Worm (Caenorhabditis elegans) whole organism, mixed stage, embryonic: Measurements from ENCODE around the gene F20B6.5.
A peak's percentile ranks its signal among the peaks of the same experiment; 100 is the strongest.
"Not testable (repeated sequence)": the region's sequence is repeated elsewhere in the genome, so short reads cannot be mapped to it uniquely, and the experiment has no call there.

Experiments
- M03D4.4 ChIP-seq: sonication (generic microtip); optimal IDR thresholded peaks from 2 replicates; lab custom pipeline; 2017; ENCODE audit warnings: mild to moderate bottlenecking, missing genetic modification characterization, missing compliant biosample characterization
- bed-3 ChIP-seq: fragments of 200-800 bp; sonication (Bioruptor generic); optimal IDR thresholded peaks from 3 replicates; lab custom pipeline; 2018; ENCODE audit warnings: mild to moderate bottlenecking, missing genetic modification characterization, moderate library complexity, missing compliant biosample characterization
- blmp-1 ChIP-seq: fragments of 150-350 bp; optimal IDR thresholded peaks from 2 replicates; lab custom pipeline; 2014; ENCODE audit warnings: missing biosample characterization, missing genetic modification characterization
- ceh-39 ChIP-seq: fragments of 150-350 bp; optimal IDR thresholded peaks from 2 replicates; lab custom pipeline; 2014; ENCODE audit warnings: missing biosample characterization, missing genetic modification characterization
- ceh-43 ChIP-seq: fragments of 200-800 bp; sonication (Bioruptor generic); optimal IDR thresholded peaks from 2 replicates; lab custom pipeline; 2018; ENCODE audit warnings: mild to moderate bottlenecking, missing genetic modification characterization, moderate library complexity, missing compliant biosample characterization
- ceh-83 ChIP-seq: fragments of 200-800 bp; sonication (Bioruptor generic); optimal IDR thresholded peaks from 2 replicates; lab custom pipeline; 2018; ENCODE audit warnings: mild to moderate bottlenecking, missing genetic modification characterization, missing compliant biosample characterization
- ces-1 ChIP-seq: fragments of 150-350 bp; optimal IDR thresholded peaks from 2 replicates; lab custom pipeline; 2014; ENCODE audit warnings: missing biosample characterization, missing genetic modification reagents, missing genetic modification characterization
- cnd-1 ChIP-seq: fragments of 200-800 bp; sonication (Bioruptor generic); optimal IDR thresholded peaks from 2 replicates; lab custom pipeline; 2018; ENCODE audit warnings: mild to moderate bottlenecking, missing genetic modification characterization, missing compliant biosample characterization
- drap-1 ChIP-seq: fragments of 200-800 bp; sonication (Bioruptor generic); optimal IDR thresholded peaks from 3 replicates; lab custom pipeline; 2018; ENCODE audit warnings: mild to moderate bottlenecking, missing genetic modification characterization, missing compliant biosample characterization
- elt-1 ChIP-seq: sonication (generic microtip); optimal IDR thresholded peaks from 2 replicates; lab custom pipeline; 2017; ENCODE audit warnings: missing genetic modification characterization, mild to moderate bottlenecking, missing compliant biosample characterization, antibody characterized with exemption, moderate library complexity, borderline replicate concordance; ENCODE audit not compliant: insufficient read depth
- elt-3 ChIP-seq: fragments of 150-350 bp; optimal IDR thresholded peaks from 2 replicates; lab custom pipeline; 2014; ENCODE audit warnings: missing biosample characterization, missing genetic modification characterization
- flh-1 ChIP-seq: fragments of 200-800 bp; sonication (Bioruptor generic); optimal IDR thresholded peaks from 2 replicates; lab custom pipeline; 2018; ENCODE audit warnings: mild to moderate bottlenecking, missing genetic modification characterization, moderate library complexity, missing compliant biosample characterization
- ham-2 ChIP-seq: fragments of 200-800 bp; sonication (Bioruptor generic); optimal IDR thresholded peaks from 2 replicates; lab custom pipeline; 2018; ENCODE audit warnings: mild to moderate bottlenecking, missing genetic modification characterization, missing compliant biosample characterization
- hlh-1 ChIP-seq: fragments of 150-350 bp; optimal IDR thresholded peaks from 2 replicates; lab custom pipeline; 2014; ENCODE audit warnings: missing biosample characterization, missing genetic modification reagents, missing genetic modification characterization
- lin-13 ChIP-seq: fragments of 150-350 bp; optimal IDR thresholded peaks from 2 replicates; lab custom pipeline; 2014; ENCODE audit warnings: missing biosample characterization, missing genetic modification characterization
- lin-32 ChIP-seq: fragments of 200-800 bp; sonication (Bioruptor generic); optimal IDR thresholded peaks from 2 replicates; lab custom pipeline; 2018; ENCODE audit warnings: mild to moderate bottlenecking, missing genetic modification characterization, missing compliant biosample characterization
- lsy-2 ChIP-seq: fragments of 150-350 bp; optimal IDR thresholded peaks from 2 replicates; lab custom pipeline; 2014; ENCODE audit warnings: missing biosample characterization, missing genetic modification characterization
- mab-5 ChIP-seq: fragments of 150-350 bp; optimal IDR thresholded peaks from 2 replicates; lab custom pipeline; 2014; ENCODE audit warnings: missing biosample characterization, missing genetic modification characterization
- mep-1 ChIP-seq: fragments of 150-350 bp; optimal IDR thresholded peaks from 2 replicates; lab custom pipeline; 2017; ENCODE audit warnings: missing biosample characterization, missing genetic modification reagents, missing genetic modification characterization, inconsistent platforms
- mls-2 ChIP-seq: sonication (generic microtip); optimal IDR thresholded peaks from 2 replicates; lab custom pipeline; 2016; ENCODE audit warnings: mild to moderate bottlenecking, missing genetic modification characterization, moderate library complexity, missing compliant biosample characterization
- nhr-12 ChIP-seq: fragments of 150-350 bp; optimal IDR thresholded peaks from 2 replicates; lab custom pipeline; 2014; ENCODE audit warnings: missing biosample characterization, missing genetic modification characterization
- nhr-2 ChIP-seq: fragments of 150-350 bp; optimal IDR thresholded peaks from 2 replicates; lab custom pipeline; 2014; ENCODE audit warnings: missing biosample characterization, missing genetic modification characterization
- nhr-237 ChIP-seq: fragments of 150-350 bp; optimal IDR thresholded peaks from 2 replicates; lab custom pipeline; 2014; ENCODE audit warnings: missing biosample characterization, missing genetic modification characterization
- nhr-28 ChIP-seq: fragments of 150-350 bp; optimal IDR thresholded peaks from 2 replicates; lab custom pipeline; 2014; ENCODE audit warnings: missing biosample characterization, missing genetic modification characterization
- nhr-76 ChIP-seq: sonication (generic microtip); optimal IDR thresholded peaks from 2 replicates; lab custom pipeline; 2017; ENCODE audit warnings: missing biosample characterization, missing genetic modification characterization
- pha-4 ChIP-seq: fragments of 150-350 bp; optimal IDR thresholded peaks from 2 replicates; lab custom pipeline; 2018; ENCODE audit warnings: missing biosample characterization, missing genetic modification reagents, missing genetic modification characterization
- sem-2 ChIP-seq: fragments of 200-800 bp; sonication (Bioruptor generic); optimal IDR thresholded peaks from 2 replicates; lab custom pipeline; 2018; ENCODE audit warnings: mild to moderate bottlenecking, missing genetic modification characterization, missing compliant biosample characterization
- snpc-4 ChIP-seq: fragments of 150-350 bp; optimal IDR thresholded peaks from 2 replicates; lab custom pipeline; 2014; ENCODE audit warnings: missing biosample characterization, missing genetic modification characterization
- sptf-1 ChIP-seq: sonication (generic microtip); optimal IDR thresholded peaks from 2 replicates; lab custom pipeline; 2017; ENCODE audit warnings: mild to moderate bottlenecking, missing genetic modification characterization, moderate library complexity, missing compliant biosample characterization
- tbx-8 ChIP-seq: fragments of 200-800 bp; sonication (Bioruptor generic); optimal IDR thresholded peaks from 2 replicates; lab custom pipeline; 2018; ENCODE audit warnings: mild to moderate bottlenecking, missing genetic modification characterization, moderate library complexity, missing compliant biosample characterization
- unc-120 ChIP-seq: sonication (generic microtip); optimal IDR thresholded peaks from 2 replicates; lab custom pipeline; 2017; ENCODE audit warnings: missing genetic modification characterization, missing compliant biosample characterization; ENCODE audit not compliant: poor library complexity, severe bottlenecking
- unc-39 ChIP-seq: fragments of 150-350 bp; optimal IDR thresholded peaks from 2 replicates; lab custom pipeline; 2014; ENCODE audit warnings: missing biosample characterization, missing genetic modification characterization
- unc-62 ChIP-seq: fragments of 150-350 bp; optimal IDR thresholded peaks from 2 replicates; lab custom pipeline; 2014; ENCODE audit warnings: missing biosample characterization, missing genetic modification reagents, missing genetic modification characterization
- zip-8 ChIP-seq: fragments of 150-350 bp; optimal IDR thresholded peaks from 2 replicates; lab custom pipeline; 2014; ENCODE audit warnings: missing biosample characterization, missing genetic modification characterization
- ztf-11 ChIP-seq: fragments of 150-350 bp; optimal IDR thresholded peaks from 2 replicates; lab custom pipeline; 2014; ENCODE audit warnings: missing biosample characterization, missing genetic modification characterization

The F20B6.5 gene

ce11 chrX:4209131-4209530, 9.4 kb upstream of the F20B6.5 start:
- TF ChIP-seq mls-2 (tag; lab: Kevin White, UChicago): peak; percentile 91
- peak; percentile 96 for TF ChIP-seq pha-4 (tag; lab: Kevin White, UChicago)
- peak; percentile 70 for TF ChIP-seq nhr-2 (tag; lab: Kevin White, UChicago)
- peak; percentile 99 for TF ChIP-seq ztf-11 (tag; lab: Kevin White, UChicago)
- peak; percentile 86 for TF ChIP-seq lin-13 (tag; lab: Kevin White, UChicago)
- TF ChIP-seq zip-8 (tag; lab: Kevin White, UChicago): no peak
- TF ChIP-seq mep-1 (tag; lab: Kevin White, UChicago): peak; percentile 98
- TF ChIP-seq blmp-1 (tag; lab: Kevin White, UChicago): peak; percentile 67
- TF ChIP-seq unc-120: peak; percentile 83
- TF ChIP-seq flh-1: no peak
- peak; percentile 94 for TF ChIP-seq hlh-1
- TF ChIP-seq lsy-2 (tag; lab: Kevin White, UChicago): peak; percentile 91
- peak; percentile 90 for TF ChIP-seq unc-62 (GFP tag; lab: Kevin White, UChicago)
- peak; percentile 89 for TF ChIP-seq unc-39 (tag; lab: Kevin White, UChicago)
- TF ChIP-seq nhr-237 (tag; lab: Kevin White, UChicago): peak; percentile 99
- TF ChIP-seq drap-1 (GFP tag; lab: Kevin White, UChicago): peak; percentile 95
- peak; percentile 52 for TF ChIP-seq ham-2 (GFP tag; lab: Kevin White, UChicago)
- peak; percentile 92 for TF ChIP-seq cnd-1 (tag; lab: Kevin White, UChicago)
- TF ChIP-seq M03D4.4 (tag; lab: Kevin White, UChicago): peak; percentile 80
- TF ChIP-seq elt-1: peak; percentile 2
- peak; percentile 95 for TF ChIP-seq ceh-39 (tag; lab: Kevin White, UChicago)
- TF ChIP-seq ces-1 (GFP tag; lab: Kevin White, UChicago): peak; percentile 97
- TF ChIP-seq tbx-8 (GFP tag; lab: Kevin White, UChicago): peak; percentile 66
- TF ChIP-seq mab-5: peak; percentile 90
- TF ChIP-seq bed-3: peak; percentile 37
- peak; percentile 45 for TF ChIP-seq lin-32 (GFP tag; lab: Kevin White, UChicago)
- peak; percentile 98 for TF ChIP-seq nhr-12
- peak; percentile 94 for TF ChIP-seq elt-3 (tag; lab: Kevin White, UChicago)
- no peak for TF ChIP-seq sem-2 (GFP tag; lab: Kevin White, UChicago)
- TF ChIP-seq ceh-43 (GFP tag; lab: Kevin White, UChicago): peak; percentile 22
- peak; percentile 71 for TF ChIP-seq nhr-28 (tag; lab: Kevin White, UChicago)
- peak; percentile 64 for TF ChIP-seq ceh-83 (GFP tag; lab: Kevin White, UChicago)
- no peak for TF ChIP-seq snpc-4 (tag; lab: Kevin White, UChicago)
- no peak for TF ChIP-seq nhr-76 (tag; lab: Kevin White, UChicago)
- TF ChIP-seq sptf-1 (tag; lab: Kevin White, UChicago): peak; percentile 92
- TF ChIP-seq, all 35 proteins: peak for 30

ce11 chrX:4208495-4208894, 8.8 kb upstream of the F20B6.5 start:
- TF ChIP-seq unc-120: no peak
- TF ChIP-seq hlh-1: no peak
- TF ChIP-seq nhr-2 (tag; lab: Kevin White, UChicago): no peak
- no peak for TF ChIP-seq drap-1 (GFP tag; lab: Kevin White, UChicago)
- no peak for TF ChIP-seq ces-1 (GFP tag; lab: Kevin White, UChicago)
- TF ChIP-seq unc-62 (GFP tag; lab: Kevin White, UChicago): no peak
- TF ChIP-seq blmp-1 (tag; lab: Kevin White, UChicago): no peak
- no peak for TF ChIP-seq ceh-43 (GFP tag; lab: Kevin White, UChicago)

DNA sequence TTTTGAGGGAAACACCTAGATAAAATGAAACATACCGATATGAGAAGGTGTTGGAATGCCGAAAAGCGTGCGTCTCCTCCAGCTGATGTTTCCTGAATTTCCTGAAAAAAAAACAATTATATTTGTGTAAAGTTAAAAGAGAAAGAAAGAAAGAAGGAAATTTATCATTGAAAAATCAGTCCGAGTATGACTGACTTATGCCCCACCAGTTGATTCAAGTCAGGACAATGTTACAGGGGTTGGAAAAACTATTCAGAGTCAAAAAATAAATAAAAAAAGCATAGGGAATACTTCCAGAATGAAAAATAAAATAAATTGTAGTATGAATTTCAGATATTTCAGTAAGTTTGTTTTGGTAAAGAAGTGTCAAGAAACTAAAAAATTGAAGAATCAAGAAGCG, 7.7 kb upstream of the F20B6.5 start, which contains the start of gene F20B6.9:
Gene F20B6.9, minus strand, starts transcription at position 101 of the 400 bp plus-strand sequence.
- not testable (repeated sequence) for TF ChIP-seq lin-32 (GFP tag; lab: Kevin White, UChicago); flh-1; lin-13 (tag; lab: Kevin White, UChicago)

DNA sequence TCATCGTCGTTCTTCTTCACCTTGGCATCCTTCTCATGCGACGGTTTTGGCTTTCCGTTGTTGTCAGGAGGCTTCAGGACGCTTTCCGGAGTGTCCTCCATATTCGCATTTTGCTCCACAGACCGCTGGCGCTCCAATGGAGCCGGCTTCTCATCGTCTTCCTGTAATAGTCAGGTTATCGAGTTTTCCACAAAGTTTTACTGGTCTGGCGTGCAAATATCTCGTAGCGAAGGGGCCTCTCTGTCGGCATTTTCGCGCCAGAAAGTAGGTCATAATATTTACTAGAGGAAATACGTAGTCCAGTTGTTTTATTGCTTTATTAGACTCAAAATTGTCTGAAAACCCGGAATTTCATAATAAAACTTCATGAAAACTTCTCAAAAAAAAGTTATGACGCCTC, 2.4 kb upstream of the F20B6.5 start, which contains the start of gene F20B6.6:
Gene F20B6.6, minus strand, starts transcription at position 101 of the 400 bp plus-strand sequence.
- not testable (repeated sequence) for TF ChIP-seq nhr-28 (tag; lab: Kevin White, UChicago); drap-1 (GFP tag; lab: Kevin White, UChicago); unc-39 (tag; lab: Kevin White, UChicago)
